Fruit fly (Drosophila melanogaster): ENCODE data around the gene Pburs.
A peak's percentile ranks its signal among the peaks of the same experiment; 100 is the strongest.

The Pburs gene

DNA sequence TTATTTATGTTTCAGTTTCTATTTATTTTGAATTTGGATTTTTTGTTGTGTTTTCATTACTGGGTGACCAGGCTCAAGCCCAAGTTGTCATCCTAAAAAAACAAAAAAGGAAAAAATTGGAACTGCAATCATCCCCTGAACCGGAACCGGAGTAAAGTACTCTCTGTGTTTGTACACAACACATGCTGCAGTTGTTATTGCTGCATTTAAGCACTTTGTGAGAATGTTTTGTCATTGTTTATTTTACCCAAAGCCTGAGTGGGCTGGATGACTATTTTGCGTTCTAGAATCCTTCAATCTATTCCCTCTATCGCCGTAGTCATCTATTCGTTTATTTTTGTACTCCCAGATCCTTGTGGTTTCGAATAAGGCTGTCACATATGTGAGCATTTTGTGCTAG is 17.3 kb upstream of the Pburs start:
- TF ChIP-seq ey (GFP tag; optimal IDR thresholded peaks at IDR 0.05) (no peak), Hr78 (GFP tag; optimal IDR thresholded peaks at IDR 0.05) (no peak), Mio (GFP tag; optimal IDR thresholded peaks at IDR 0.05) (no peak), lola (GFP tag; optimal IDR thresholded peaks at IDR 0.05) (no peak), br (GFP tag; optimal IDR thresholded peaks at IDR 0.05) (no peak), N (GFP tag; optimal IDR thresholded peaks at IDR 0.05) (no peak), sv (GFP tag; optimal IDR thresholded peaks at IDR 0.05) (no peak), Hnf4 (GFP tag; optimal IDR thresholded peaks at IDR 0.05) (no peak), psq (GFP tag; optimal IDR thresholded peaks at IDR 0.05) (no peak), sage (GFP tag; optimal IDR thresholded peaks at IDR 0.05) (no peak), dsf (GFP tag; optimal IDR thresholded peaks at IDR 0.05; ENCODE audit: borderline replicate concordance) (no peak), GATAd (GFP tag; optimal IDR thresholded peaks at IDR 0.05) (no peak), Myc (optimal IDR thresholded peaks at IDR 0.05) (no peak)

DNA sequence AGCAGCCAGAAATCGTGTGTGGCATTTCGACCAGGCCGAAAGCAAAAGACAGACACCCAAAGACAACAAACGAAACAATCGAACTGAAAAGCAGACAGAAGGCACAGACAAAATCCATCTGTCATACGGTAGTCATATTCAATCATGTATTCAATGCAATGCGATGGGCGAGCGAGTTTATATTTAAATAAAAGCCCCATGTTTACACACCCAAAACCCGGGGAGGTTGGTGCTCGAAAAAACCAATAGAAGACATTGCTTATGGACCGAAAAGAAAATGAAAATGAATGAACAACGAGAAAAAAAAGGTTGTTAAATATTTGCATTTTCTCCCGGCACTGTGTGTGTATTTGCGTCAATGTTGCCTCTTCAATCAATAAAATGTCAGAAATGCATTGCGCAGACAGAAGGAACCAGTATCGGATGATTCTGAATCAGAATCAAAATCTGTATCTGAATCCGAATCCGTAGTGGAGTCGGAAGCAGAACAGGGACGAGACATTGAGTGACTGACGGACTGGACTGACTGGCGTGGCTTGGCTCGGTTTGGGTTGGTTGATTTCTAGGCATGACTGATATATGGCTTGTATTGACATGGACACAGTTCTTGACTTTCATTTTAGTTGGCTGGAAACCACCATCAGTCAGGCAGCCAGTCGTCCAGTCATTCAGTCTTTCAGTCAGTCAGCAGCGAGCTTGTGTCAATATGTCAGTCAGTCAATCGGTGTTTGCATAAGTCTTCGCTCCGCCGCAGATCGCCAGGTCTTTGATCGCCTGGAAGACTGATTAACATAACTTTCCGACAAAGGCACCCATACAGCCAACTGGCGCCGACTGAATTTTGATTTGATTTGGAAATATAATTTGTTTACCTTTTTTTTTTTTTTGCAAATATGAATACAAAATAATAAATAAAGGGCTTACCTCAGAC is 15.5 kb upstream of the Pburs start:
- TF ChIP-seq rgr (GFP tag; optimal IDR thresholded peaks at IDR 0.05) = peak; percentile 20
- TF ChIP-seq psq (GFP tag; optimal IDR thresholded peaks at IDR 0.05) = no peak
- peak; percentile 30 for TF ChIP-seq Hr83 (GFP tag; optimal IDR thresholded peaks at IDR 0.05; ENCODE audit: poor library complexity, severe bottlenecking)
- no peak for TF ChIP-seq lola (GFP tag; optimal IDR thresholded peaks at IDR 0.05)
- TF ChIP-seq foxo (GFP tag; optimal IDR thresholded peaks at IDR 0.05) = peak in 1 of 2 experiments; percentile 14
- peak; percentile 55 for TF ChIP-seq tai (GFP tag; optimal IDR thresholded peaks at IDR 0.05)

DNA sequence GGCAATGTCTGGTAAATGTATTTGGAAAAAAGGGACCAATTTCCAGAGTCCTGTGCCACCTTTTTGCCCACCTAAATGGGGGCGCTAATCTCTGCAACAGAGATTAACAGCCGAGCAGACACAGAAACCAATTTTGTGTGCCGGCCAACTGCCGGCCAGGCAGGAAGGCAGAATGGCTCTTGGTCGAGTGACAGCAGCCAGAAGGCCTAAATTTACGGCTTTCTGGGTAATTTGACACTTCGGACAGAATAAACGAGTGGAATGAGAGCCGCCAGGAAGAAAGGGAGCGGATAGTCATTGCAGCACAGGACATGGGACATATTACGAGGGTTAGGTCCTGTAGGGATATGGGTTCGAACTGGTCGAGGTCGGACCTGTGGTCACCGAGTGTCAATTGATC is 14.3 kb upstream of the Pburs start:
- no peak for TF ChIP-seq jim (GFP tag; optimal IDR thresholded peaks at IDR 0.05)
- TF ChIP-seq br (GFP tag; optimal IDR thresholded peaks at IDR 0.05) = no peak
- no peak for TF ChIP-seq CrebA (GFP tag; optimal IDR thresholded peaks at IDR 0.05; ENCODE audit: borderline replicate concordance)
- no peak for TF ChIP-seq Rel (GFP tag; optimal IDR thresholded peaks at IDR 0.05)
- no peak for TF ChIP-seq Rel (tag; optimal IDR thresholded peaks at IDR 0.05)
- no peak for TF ChIP-seq dsf (GFP tag; optimal IDR thresholded peaks at IDR 0.05; ENCODE audit: borderline replicate concordance)
- TF ChIP-seq psq (GFP tag; optimal IDR thresholded peaks at IDR 0.05) = no peak
- TF ChIP-seq dmrt93B (GFP tag; optimal IDR thresholded peaks at IDR 0.05) = no peak
- TF ChIP-seq Dif (GFP tag; optimal IDR thresholded peaks at IDR 0.05; ENCODE audit: partially characterized antibody) = no peak
- no peak for TF ChIP-seq CG32264 (GFP tag; optimal IDR thresholded peaks at IDR 0.05)
- TF ChIP-seq Sp1 (GFP tag; optimal IDR thresholded peaks at IDR 0.05) = no peak

DNA sequence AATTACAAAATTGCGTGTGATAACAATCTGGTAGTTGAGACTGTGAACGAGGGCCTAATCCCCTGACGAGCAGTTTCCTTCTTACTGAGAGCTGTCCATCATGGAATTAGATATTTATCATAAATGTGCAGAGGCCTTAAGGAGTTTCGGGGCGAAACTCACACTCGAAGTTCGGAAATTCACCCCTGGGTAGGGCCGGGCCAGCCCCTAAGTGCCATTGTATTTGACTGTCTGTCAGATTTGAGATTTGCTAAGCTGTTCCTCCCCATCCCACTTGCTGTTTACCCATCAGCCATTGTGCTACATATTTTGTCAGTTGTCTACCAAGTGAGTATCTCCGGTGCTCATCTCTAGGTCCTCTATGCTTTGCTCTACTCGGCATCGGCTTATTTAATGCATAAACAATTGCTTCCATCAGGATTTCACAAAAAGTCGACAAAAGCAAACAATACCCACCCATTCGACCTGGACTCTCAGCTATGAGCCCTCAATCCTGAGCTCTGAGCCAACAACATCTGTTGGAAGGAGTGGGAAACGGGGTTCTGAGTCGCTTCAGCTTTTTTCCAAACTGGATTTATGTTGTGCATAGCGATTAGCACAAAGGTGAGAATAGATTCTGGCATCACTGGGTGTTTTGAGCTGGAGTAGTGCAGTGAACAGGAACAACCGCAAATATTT is 13.1 kb upstream of the Pburs start:
- TF ChIP-seq Dfd (GFP tag; optimal IDR thresholded peaks at IDR 0.05) (no peak), pan (optimal IDR thresholded peaks at IDR 0.05) (no peak), lola (GFP tag; optimal IDR thresholded peaks at IDR 0.05) (no peak), fru (GFP tag; optimal IDR thresholded peaks at IDR 0.05) (no peak), dsf (GFP tag; optimal IDR thresholded peaks at IDR 0.05; ENCODE audit: borderline replicate concordance) (no peak), Abd-B (GFP tag; optimal IDR thresholded peaks at IDR 0.05) (no peak), jim (GFP tag; optimal IDR thresholded peaks at IDR 0.05) (no peak), GATAd (GFP tag; optimal IDR thresholded peaks at IDR 0.05) (no peak), HLH106 (tag; optimal IDR thresholded peaks at IDR 0.05) (no peak), dmrt93B (GFP tag; optimal IDR thresholded peaks at IDR 0.05) (no peak), CG32264 (GFP tag; optimal IDR thresholded peaks at IDR 0.05) (no peak), CrebA (GFP tag; optimal IDR thresholded peaks at IDR 0.05; ENCODE audit: borderline replicate concordance) (no peak)

DNA sequence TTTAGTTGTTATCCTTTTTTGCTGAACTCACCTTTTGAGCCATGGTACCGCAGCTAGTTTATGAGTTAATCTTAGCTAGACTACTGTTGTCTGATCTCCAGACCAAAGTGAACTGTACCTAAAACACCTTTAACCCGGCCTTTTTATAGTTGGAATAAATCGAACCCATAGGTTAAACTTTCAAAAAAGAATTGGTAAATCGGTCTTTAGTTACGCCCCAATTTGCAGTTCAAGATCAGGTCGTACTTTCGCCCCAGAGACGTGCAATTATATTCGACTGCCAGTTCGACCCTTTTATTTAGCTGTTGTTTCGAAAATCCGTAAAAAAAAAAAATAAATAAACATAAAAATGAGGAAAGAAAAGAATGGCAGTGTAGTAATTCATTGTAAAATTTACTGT is 8.0 kb upstream of the Pburs start, which contains the start of gene Cpr35B:
Gene Cpr35B (minus strand): TSS at position 101 of the 400 bp plus-strand sequence.
- TF ChIP-seq Vsx2 (GFP tag; optimal IDR thresholded peaks at IDR 0.05; ENCODE audit: partially characterized antibody) (no peak), CG32264 (GFP tag; optimal IDR thresholded peaks at IDR 0.05) (no peak), Sp1 (GFP tag; optimal IDR thresholded peaks at IDR 0.05) (no peak), dl (GFP tag; optimal IDR thresholded peaks at IDR 0.05; ENCODE audit: insufficient read depth in 1 of 2, partially characterized antibody in 2 of 2) (no peak), N (GFP tag; optimal IDR thresholded peaks at IDR 0.05) (no peak), br (GFP tag; optimal IDR thresholded peaks at IDR 0.05) (no peak), psq (GFP tag; optimal IDR thresholded peaks at IDR 0.05) (no peak), GATAd (GFP tag; optimal IDR thresholded peaks at IDR 0.05) (no peak), fru (GFP tag; optimal IDR thresholded peaks at IDR 0.05) (no peak), dsf (GFP tag; optimal IDR thresholded peaks at IDR 0.05; ENCODE audit: borderline replicate concordance) (no peak), ey (GFP tag; optimal IDR thresholded peaks at IDR 0.05) (no peak), CG9705 (GFP tag; optimal IDR thresholded peaks at IDR 0.05) (no peak), h (GFP tag; optimal IDR thresholded peaks at IDR 0.05) (no peak), woc (GFP tag; optimal IDR thresholded peaks at IDR 0.05) (no peak)

Data from whole organism, wandering third instar larva.